Fruit fly (Drosophila melanogaster) whole organism, pupa: ENCODE data around the gene YL-1.

Experiments
- CG10348 ChIP-seq: fragments of 200-800 bp; sonication (Bioruptor generic); IDR thresholded peaks from 2 replicates; pipeline ENCODE4 v1.3.6; 2022; ENCODE audit warnings: missing biosample characterization, missing genetic modification characterization
- CG13204 ChIP-seq: fragments of 200-800 bp; sonication (Bioruptor generic); optimal IDR thresholded peaks from 2 replicates; lab custom pipeline; 2018; ENCODE audit warnings: missing biosample characterization, mild to moderate bottlenecking, missing genetic modification characterization, moderate library complexity
- CG15710 ChIP-seq: fragments of 200-800 bp; sonication (Bioruptor generic); optimal IDR thresholded peaks from 2 replicates; lab custom pipeline; 2018; ENCODE audit warnings: missing biosample characterization, mild to moderate bottlenecking, missing genetic modification characterization, moderate library complexity
- CG32121 ChIP-seq: fragments of 200-800 bp; sonication (Bioruptor generic); IDR thresholded peaks from 2 replicates; pipeline ENCODE4 v1.3.6; 2022; ENCODE audit warnings: missing biosample characterization, missing genetic modification characterization
- CG4496 ChIP-seq: fragments of 200-800 bp; sonication (Bioruptor generic); IDR thresholded peaks from 3 replicates; pipeline ENCODE4 v1.3.6; 2022; ENCODE audit warnings: missing biosample characterization, missing genetic modification characterization
- CG8159 ChIP-seq: fragments of 200-800 bp; sonication (Bioruptor generic); optimal IDR thresholded peaks from 3 replicates; lab custom pipeline; 2018; ENCODE audit warnings: missing biosample characterization, mild to moderate bottlenecking, missing genetic modification characterization, moderate library complexity
- CG8301 ChIP-seq: fragments of 200-800 bp; sonication (Bioruptor generic); optimal IDR thresholded peaks from 2 replicates; lab custom pipeline; 2018; ENCODE audit warnings: missing biosample characterization, mild to moderate bottlenecking, missing genetic modification characterization
- CG9948 ChIP-seq: fragments of 200-800 bp; sonication (Bioruptor generic); optimal IDR thresholded peaks from 2 replicates; lab custom pipeline; 2018; ENCODE audit warnings: missing biosample characterization, mild to moderate bottlenecking, missing genetic modification characterization, moderate library complexity
- EcR ChIP-seq: fragments of 200-800 bp; sonication (Bioruptor generic); optimal IDR thresholded peaks from 3 replicates; lab custom pipeline; 2019; ENCODE audit warnings: missing biosample characterization, missing genetic modification characterization, mild to moderate bottlenecking, moderate library complexity, missing genetic modification reagents
- Ets98B ChIP-seq: fragments of 200-800 bp; sonication (Bioruptor generic); IDR thresholded peaks from 2 replicates; pipeline ENCODE4 v1.3.6; 2022; ENCODE audit warnings: missing biosample characterization, missing genetic modification characterization
- Pif1A ChIP-seq: fragments of 200-800 bp; sonication (Bioruptor generic); optimal IDR thresholded peaks from 3 replicates; lab custom pipeline; 2016; ENCODE audit warnings: missing biosample characterization, missing genetic modification characterization
- fd96Ca ChIP-seq: fragments of 200-800 bp; sonication (Bioruptor generic); IDR thresholded peaks from 3 replicates; pipeline ENCODE4 v1.3.6; 2022; ENCODE audit warnings: missing biosample characterization, missing genetic modification characterization
- rn ChIP-seq: fragments of 200-800 bp; sonication (Bioruptor generic); IDR thresholded peaks from 2 replicates; pipeline ENCODE4 v1.3.6; 2022; ENCODE audit warnings: missing biosample characterization, missing genetic modification characterization

- TF ChIP-seq CG32121 (no peak), Pif1A (GFP tag; lab: Kevin White, UChicago) (no peak), CG15710 (no peak), rn (GFP tag; lab: Robert Waterston, UW) (no peak), CG10348 (no peak), EcR (GFP tag; lab: Kevin White, UChicago) (no peak), CG13204 (no peak), Ets98B (GFP tag; lab: Robert Waterston, UW) (no peak), CG9948 (tag; lab: Kevin White, UChicago) (no peak), CG4496 (no peak), CG8159 (no peak), fd96Ca (GFP tag; lab: Robert Waterston, UW) (no peak), CG8301 (tag; lab: Kevin White, UChicago) (no peak)
Measured at dm6 chr2L:10972224-10972623, 2.0 kb downstream of the YL-1 start, which contains the start of gene CG16743.
